Fruit fly (Drosophila melanogaster) whole organism: ENCODE measurements around the gene mei-218.

Source experiments
- pan ChIP-seq: fragments of >200 bp; optimal IDR thresholded peaks from 2 replicates; lab custom pipeline; 2017
- psq ChIP-seq: fragments of >200 bp; optimal IDR thresholded peaks from 2 replicates; lab custom pipeline; 2017

DNA sequence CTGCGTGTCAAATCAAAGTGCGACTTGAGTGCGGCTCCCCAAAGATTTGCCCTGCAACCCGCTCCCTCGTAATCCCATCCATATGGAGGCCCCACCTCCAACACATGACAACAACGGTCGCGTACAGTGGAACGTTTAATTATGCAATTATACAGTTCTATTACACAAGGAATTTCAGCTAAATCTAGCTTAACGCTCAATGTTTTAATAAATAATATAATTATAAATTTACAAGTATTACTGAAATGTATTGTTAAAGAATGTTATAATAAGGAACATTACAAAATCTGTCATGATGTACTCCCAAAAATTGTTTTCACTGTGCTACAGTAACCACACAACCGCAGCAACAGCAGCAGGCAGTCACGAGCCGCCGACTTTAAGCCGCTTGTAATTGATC lies 31.3 kb upstream of the mei-218 start:
- TF ChIP-seq psq (lab: Kevin White, UChicago) (no peak), pan (lab: Kevin White, UChicago) (no peak)
